Fruit fly (Drosophila melanogaster) whole organism, embryonic: ENCODE data around the gene ida.

Source experiments
- Atf3 ChIP-seq: fragments of 200-800 bp; sonication (Bioruptor generic); optimal IDR thresholded peaks from 3 replicates; lab custom pipeline; 2016; ENCODE audit warnings: missing biosample characterization, missing genetic modification characterization
- CG10147 ChIP-seq: fragments of 200-800 bp; sonication (Bioruptor generic); optimal IDR thresholded peaks from 2 replicates; lab custom pipeline; 2019; ENCODE audit warnings: missing biosample characterization, mild to moderate bottlenecking, missing genetic modification characterization, moderate library complexity
- CG10267 ChIP-seq: fragments of 200-800 bp; sonication (Bioruptor generic); optimal IDR thresholded peaks from 2 replicates; lab custom pipeline; 2018; ENCODE audit warnings: missing biosample characterization, mild to moderate bottlenecking, missing genetic modification characterization, moderate library complexity
- CG10274 ChIP-seq: fragments of 200-800 bp; sonication (Bioruptor generic); optimal IDR thresholded peaks from 3 replicates; lab custom pipeline; 2017; ENCODE audit warnings: missing biosample characterization, mild to moderate bottlenecking, missing genetic modification characterization
- CG11247 ChIP-seq: fragments of 200-800 bp; sonication (Bioruptor generic); IDR thresholded peaks from 2 replicates; pipeline ENCODE4 v1.3.6; 2022; ENCODE audit warnings: missing biosample characterization, missing genetic modification characterization
- CG14710 ChIP-seq: fragments of 200-800 bp; sonication (Bioruptor generic); optimal IDR thresholded peaks from 3 replicates; lab custom pipeline; 2019; ENCODE audit warnings: missing biosample characterization, mild to moderate bottlenecking, missing genetic modification characterization, moderate library complexity
- CG14860 ChIP-seq: fragments of 200-800 bp; sonication (Bioruptor generic); IDR thresholded peaks from 3 replicates; pipeline ENCODE4 v1.3.6; 2022; ENCODE audit warnings: missing biosample characterization, missing genetic modification characterization; ENCODE audit not compliant: partially characterized antibody
- CG17186 ChIP-seq: fragments of 200-800 bp; sonication (Bioruptor generic); optimal IDR thresholded peaks from 3 replicates; lab custom pipeline; 2017; ENCODE audit warnings: missing biosample characterization, missing genetic modification reagents, missing genetic modification characterization
- CG17361 ChIP-seq: fragments of 200-800 bp; sonication (Bioruptor generic); IDR thresholded peaks from 3 replicates; pipeline ENCODE4 v1.3.6; 2022; ENCODE audit warnings: missing biosample characterization, missing genetic modification characterization
- CG1832 ChIP-seq: fragments of 200-800 bp; sonication (Bioruptor generic); optimal IDR thresholded peaks from 2 replicates; lab custom pipeline; 2017; ENCODE audit warnings: missing biosample characterization, mild to moderate bottlenecking, missing genetic modification characterization, inconsistent platforms
- CG2678 ChIP-seq: fragments of 200-800 bp; sonication (Bioruptor generic); optimal IDR thresholded peaks from 3 replicates; lab custom pipeline; 2019; ENCODE audit warnings: missing biosample characterization, mild to moderate bottlenecking, missing genetic modification characterization, moderate library complexity
- CG30020 ChIP-seq: fragments of 200-800 bp; optimal IDR thresholded peaks from 2 replicates; lab custom pipeline; 2019; ENCODE audit warnings: missing biosample characterization, mild to moderate bottlenecking, missing genetic modification characterization, moderate library complexity
- CG4617 ChIP-seq: fragments of 200-800 bp; sonication (Bioruptor generic); optimal IDR thresholded peaks from 3 replicates; lab custom pipeline; 2016; ENCODE audit warnings: missing biosample characterization, missing genetic modification characterization, borderline replicate concordance
- CG6175 ChIP-seq: fragments of 200-800 bp; sonication (Bioruptor generic); IDR thresholded peaks from 3 replicates; pipeline ENCODE4 v1.3.6; 2022; ENCODE audit warnings: missing biosample characterization, missing genetic modification characterization
- CG6254 ChIP-seq: fragments of 200-800 bp; sonication (Bioruptor generic); optimal IDR thresholded peaks from 3 replicates; lab custom pipeline; 2017; ENCODE audit warnings: mild to moderate bottlenecking, missing biosample characterization, missing genetic modification reagents, missing genetic modification characterization
- CG7556 ChIP-seq: fragments of 200-800 bp; sonication (Bioruptor generic); optimal IDR thresholded peaks from 2 replicates; lab custom pipeline; 2017; ENCODE audit warnings: missing biosample characterization, mild to moderate bottlenecking, missing genetic modification characterization
- CG7786 ChIP-seq: fragments of 200-800 bp; sonication (Bioruptor generic); optimal IDR thresholded peaks from 2 replicates; lab custom pipeline; 2016; ENCODE audit warnings: missing biosample characterization, missing genetic modification characterization
- CG8388 ChIP-seq: fragments of 200-800 bp; sonication (Bioruptor generic); optimal IDR thresholded peaks from 2 replicates; lab custom pipeline; 2019; ENCODE audit warnings: missing biosample characterization, mild to moderate bottlenecking, missing genetic modification characterization, moderate library complexity
- CG8765 ChIP-seq: fragments of 200-800 bp; sonication (Bioruptor generic); IDR thresholded peaks from 2 replicates; pipeline ENCODE4 v1.3.6; 2022; ENCODE audit warnings: missing biosample characterization, missing genetic modification characterization
- CG9817 ChIP-seq: fragments of 200-800 bp; sonication (Bioruptor generic); optimal IDR thresholded peaks from 2 replicates; lab custom pipeline; 2018; ENCODE audit warnings: missing biosample characterization, mild to moderate bottlenecking, missing genetic modification characterization, moderate library complexity
- Dp ChIP-seq: fragments of 200-800 bp; sonication (Bioruptor generic); optimal IDR thresholded peaks from 2 replicates; lab custom pipeline; 2018; ENCODE audit warnings: missing biosample characterization, mild to moderate bottlenecking, missing genetic modification characterization, moderate library complexity
- HLH4C ChIP-seq: fragments of 200-800 bp; sonication (Bioruptor generic); IDR thresholded peaks from 3 replicates; pipeline ENCODE4 v1.3.6; 2022; ENCODE audit warnings: missing biosample characterization, missing genetic modification characterization; ENCODE audit not compliant: partially characterized antibody
- Hr51 ChIP-seq, 2 experiments: fragments of 200-800 bp; sonication (Bioruptor generic); optimal IDR thresholded peaks; 2 replicates in 1 of 2; 3 replicates in 1 of 2; lab custom pipeline; 2016 to 2018; ENCODE audit warnings: missing biosample characterization in 2 of 2, missing genetic modification characterization in 2 of 2, mild to moderate bottlenecking in 1 of 2, moderate library complexity in 1 of 2
- Hr78 ChIP-seq, 2 experiments: fragments of 200-800 bp in 1 of 2; fragments of >200 bp in 1 of 2; sonication (Bioruptor generic) in 1 of 2; optimal IDR thresholded peaks; 2 replicates each; lab custom pipeline; 2017 to 2019; ENCODE audit warnings: missing biosample characterization in 2 of 2, missing genetic modification characterization in 2 of 2, mild to moderate bottlenecking in 1 of 2, moderate library complexity in 1 of 2
- Kr ChIP-seq: fragments of 200-800 bp; sonication (Bioruptor generic); optimal IDR thresholded peaks from 2 replicates; lab custom pipeline; 2017; ENCODE audit warnings: missing biosample characterization, mild to moderate bottlenecking, missing genetic modification characterization
- MESR4 ChIP-seq: fragments of 200-800 bp; sonication (Bioruptor generic); optimal IDR thresholded peaks from 2 replicates; lab custom pipeline; 2018; ENCODE audit warnings: missing biosample characterization, mild to moderate bottlenecking, missing genetic modification characterization, moderate library complexity
- MTF-1 ChIP-seq: fragments of 200-800 bp; sonication (Bioruptor generic); optimal IDR thresholded peaks from 2 replicates; lab custom pipeline; 2018; ENCODE audit warnings: missing biosample characterization, mild to moderate bottlenecking, missing genetic modification characterization, borderline replicate concordance
- Mrtf ChIP-seq: fragments of 200-800 bp; sonication (Bioruptor generic); IDR thresholded peaks from 3 replicates; pipeline ENCODE4 v1.3.6; 2022; ENCODE audit warnings: missing biosample characterization, missing genetic modification characterization
- Nf-YC ChIP-seq: fragments of 200-800 bp; optimal IDR thresholded peaks from 3 replicates; lab custom pipeline; 2019; ENCODE audit warnings: missing biosample characterization, mild to moderate bottlenecking, missing genetic modification characterization, moderate library complexity
- Scr ChIP-seq: fragments of 200-800 bp; sonication (Bioruptor generic); IDR thresholded peaks from 2 replicates; pipeline ENCODE4 v1.3.6; 2022; ENCODE audit warnings: missing biosample characterization, missing genetic modification characterization; ENCODE audit not compliant: partially characterized antibody
- al ChIP-seq: fragments of 200-800 bp; sonication (Bioruptor generic); IDR thresholded peaks from 2 replicates; pipeline ENCODE4 v1.3.6; 2022; ENCODE audit warnings: missing biosample characterization, missing genetic modification characterization
- corto ChIP-seq: fragments of 200-800 bp; sonication (Bioruptor generic); optimal IDR thresholded peaks from 2 replicates; lab custom pipeline; 2016; ENCODE audit warnings: missing biosample characterization, mild to moderate bottlenecking, missing genetic modification characterization, moderate library complexity
- croc ChIP-seq: fragments of 200-800 bp; sonication (Bioruptor generic); conservative IDR thresholded peaks from 3 replicates; pipeline ENCODE4 v1.3.6; 2022; ENCODE audit warnings: missing biosample characterization, missing genetic modification characterization
- dm ChIP-seq: fragments of 200-800 bp; sonication (Bioruptor generic); optimal IDR thresholded peaks from 3 replicates; lab custom pipeline; 2016; ENCODE audit warnings: missing biosample characterization, missing genetic modification characterization
- inv ChIP-seq: fragments of 200-800 bp; sonication (Bioruptor generic); IDR thresholded peaks from 2 replicates; pipeline ENCODE4 v1.3.6; 2022; ENCODE audit warnings: missing biosample characterization, missing genetic modification characterization; ENCODE audit not compliant: partially characterized antibody
- jigr1 ChIP-seq: fragments of 200-800 bp; sonication (Bioruptor generic); IDR thresholded peaks from 3 replicates; pipeline ENCODE4 v1.3.6; 2022; ENCODE audit warnings: missing biosample characterization, missing genetic modification characterization
- lbe ChIP-seq: fragments of 200-800 bp; sonication (Bioruptor generic); optimal IDR thresholded peaks from 2 replicates; lab custom pipeline; 2016; ENCODE audit warnings: missing biosample characterization, mild to moderate bottlenecking, missing genetic modification characterization
- maf-S ChIP-seq: fragments of 200-800 bp; sonication (Bioruptor generic); optimal IDR thresholded peaks from 2 replicates; lab custom pipeline; 2016; ENCODE audit warnings: missing biosample characterization, missing genetic modification characterization
- nerfin-2 ChIP-seq: fragments of 200-800 bp; sonication (Bioruptor generic); IDR thresholded peaks from 2 replicates; pipeline ENCODE4 v1.3.6; 2022; ENCODE audit warnings: missing biosample characterization, missing genetic modification characterization; ENCODE audit not compliant: partially characterized antibody
- oc ChIP-seq: fragments of 200-800 bp; sonication (Bioruptor generic); optimal IDR thresholded peaks from 2 replicates; lab custom pipeline; 2018; ENCODE audit warnings: missing biosample characterization, mild to moderate bottlenecking, missing genetic modification characterization, moderate library complexity
- otp ChIP-seq: fragments of 200-800 bp; sonication (Bioruptor generic); IDR thresholded peaks from 3 replicates; pipeline ENCODE4, ENCODE4 v1.3.6; 2022; ENCODE audit warnings: missing biosample characterization, missing genetic modification characterization
- ro ChIP-seq: fragments of 200-800 bp; sonication (Bioruptor generic); IDR thresholded peaks from 2 replicates; pipeline ENCODE4 v1.3.6; 2022; ENCODE audit warnings: missing biosample characterization, missing genetic modification characterization
- so ChIP-seq: fragments of 200-800 bp; sonication (Bioruptor generic); IDR thresholded peaks from 3 replicates; pipeline ENCODE4 v1.3.6; 2022; ENCODE audit warnings: missing biosample characterization, missing genetic modification characterization
- sob ChIP-seq: fragments of 200-800 bp; sonication (Bioruptor generic); IDR thresholded peaks from 2 replicates; pipeline ENCODE4 v1.3.6; 2022; ENCODE audit warnings: missing biosample characterization, missing genetic modification characterization
- tll ChIP-seq, 2 experiments: fragments of 200-800 bp in 1 of 2; fragments of >200 bp in 1 of 2; sonication (Bioruptor generic) in 1 of 2; optimal IDR thresholded peaks; 2 replicates each; lab custom pipeline; 2017 to 2019; ENCODE audit warnings: missing biosample characterization in 2 of 2, missing genetic modification characterization in 2 of 2, mild to moderate bottlenecking in 1 of 2, moderate library complexity in 1 of 2
- trh ChIP-seq: fragments of 200-800 bp; sonication (Bioruptor generic); optimal IDR thresholded peaks from 2 replicates; lab custom pipeline; 2016; ENCODE audit warnings: missing biosample characterization, missing genetic modification characterization
- tup ChIP-seq: fragments of 200-800 bp; sonication (Bioruptor generic); optimal IDR thresholded peaks from 2 replicates; lab custom pipeline; 2016; ENCODE audit warnings: missing biosample characterization, mild to moderate bottlenecking, missing genetic modification characterization, moderate library complexity
- vfl ChIP-seq: fragments of 200-800 bp; sonication (Bioruptor generic); optimal IDR thresholded peaks from 2 replicates; lab custom pipeline; 2016; ENCODE audit warnings: missing biosample characterization, missing genetic modification characterization
- wek ChIP-seq: fragments of 200-800 bp; sonication (Bioruptor generic); optimal IDR thresholded peaks from 3 replicates; lab custom pipeline; 2018; ENCODE audit warnings: missing biosample characterization, mild to moderate bottlenecking, missing genetic modification characterization, moderate library complexity

The ida gene

DNA sequence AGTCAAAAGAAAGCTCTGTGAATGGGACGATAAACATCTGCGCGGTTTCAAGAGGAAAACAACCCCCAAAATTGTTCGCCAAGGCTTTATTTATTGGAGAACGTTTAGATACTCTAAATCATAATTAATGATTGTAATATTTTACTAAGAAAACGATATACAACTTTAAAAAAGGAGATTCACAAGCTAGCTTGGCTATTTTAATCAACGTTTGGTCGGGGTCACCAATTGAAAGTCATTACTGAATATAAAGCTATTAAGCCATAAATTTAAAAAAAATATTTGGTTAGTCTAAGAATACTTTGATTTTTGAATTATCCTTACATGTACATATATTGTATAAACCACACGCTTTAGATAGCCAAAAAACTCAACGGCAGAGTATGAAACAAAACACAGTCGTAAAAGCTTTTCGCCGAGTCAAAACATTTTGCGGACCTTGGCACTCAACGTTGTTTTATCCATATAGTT is 13.0 kb upstream of the ida start, which contains the start of gene Fie (continued):
- TF ChIP-seq sob (GFP tag; lab: Robert Waterston, UW) (0 out of 2 replicates have a peak, but pooled peaks have one; percentile 56), Dp (GFP tag; lab: Kevin White, UChicago) (no peak), maf-S (GFP tag; lab: Kevin White, UChicago) (peak; percentile 18), Hr78 (GFP tag; optimal IDR thresholded peaks at IDR 0.05; lab: Kevin White, UChicago) (no peak), Scr (GFP tag; lab: Robert Waterston, UW) (no peak), al (0 out of 2 replicates have a peak, but pooled peaks have one; percentile 22), CG14860 (GFP tag; lab: Robert Waterston, UW) (no peak), dm (GFP tag; lab: Kevin White, UChicago) (no peak), oc (tag; lab: Kevin White, UChicago) (no peak), otp (no peak), Nf-YC (peak; percentile 21), HLH4C (GFP tag; lab: Robert Waterston, UW) (no peak), CG6175 (no peak), CG1832 (GFP tag; lab: Kevin White, UChicago) (no peak), CG14710 (tag; lab: Kevin White, UChicago) (peak; percentile 25), CG10267 (peak; percentile 41), ro (GFP tag; lab: Robert Waterston, UW) (no peak), CG11247 (GFP tag; lab: Robert Waterston, UW) (no peak), CG17361 (GFP tag; lab: Robert Waterston, UW) (peak; percentile 72), CG9817 (peak; percentile 30), Hr51 (GFP tag; optimal IDR thresholded peaks at IDR 0.05; lab: Kevin White, UChicago) (peak; percentile 24 to 87), Mrtf (GFP tag; lab: Robert Waterston, UW) (peak; percentile 18; the same call in 1 of the 3 replicates), lbe (GFP tag; lab: Kevin White, UChicago) (no peak), CG8765 (no peak), CG7786 (GFP tag; lab: Kevin White, UChicago) (peak; percentile 41), corto (no peak), wek (GFP tag; lab: Kevin White, UChicago) (no peak), CG7556 (GFP tag; lab: Kevin White, UChicago) (peak; percentile 87), Kr (GFP tag; lab: Kevin White, UChicago) (no peak), CG10147 (GFP tag; lab: Kevin White, UChicago) (peak; percentile 82), CG8388 (GFP tag; lab: Kevin White, UChicago) (peak; percentile 40), CG4617 (GFP tag; lab: Kevin White, UChicago) (no peak), CG2678 (tag; lab: Kevin White, UChicago) (peak; percentile 85), CG17186 (GFP tag; lab: Kevin White, UChicago) (no peak), Atf3 (GFP tag; lab: Kevin White, UChicago) (no peak), vfl (peak; percentile 25), tup (GFP tag; lab: Kevin White, UChicago) (no peak), jigr1 (no peak), nerfin-2 (no peak), trh (GFP tag; lab: Kevin White, UChicago) (no peak), CG10274 (no peak), inv (GFP tag; lab: Robert Waterston, UW) (no peak), so (0 out of 3 replicates have a peak, but pooled peaks have one; percentile 56), CG30020 (tag; lab: Kevin White, UChicago) (no peak), CG6254 (GFP tag; lab: Kevin White, UChicago) (no peak), MTF-1 (GFP tag; lab: Kevin White, UChicago) (no peak), croc (GFP tag; lab: Robert Waterston, UW) (0 out of 3 replicates have a peak, but pooled peaks have one; percentile 18), tll (GFP tag; optimal IDR thresholded peaks at IDR 0.05; lab: Kevin White, UChicago) (no peak), MESR4 (GFP tag; lab: Kevin White, UChicago) (no peak)
